Fruit fly (Drosophila melanogaster) Kc167 (cell line): Measurements from ENCODE around the gene CtBP.

Experiments used
- Myc ChIP-seq: fragments of >200 bp; optimal IDR thresholded peaks from 2 replicates; lab custom pipeline; 2017; ENCODE audit warnings: missing external identifiers
- Sin3A ChIP-seq: fragments of >200 bp; optimal IDR thresholded peaks from 2 replicates; lab custom pipeline; 2018; ENCODE audit warnings: missing external identifiers
- h ChIP-seq: fragments of >200 bp; optimal IDR thresholded peaks from 3 replicates; lab custom pipeline; 2018; ENCODE audit warnings: missing external identifiers
- insv ChIP-seq: fragments of >200 bp; optimal IDR thresholded peaks from 3 replicates; lab custom pipeline; 2018; ENCODE audit warnings: missing external identifiers
- psq ChIP-seq: fragments of >200 bp; optimal IDR thresholded peaks from 2 replicates; lab custom pipeline; 2017; ENCODE audit warnings: missing external identifiers
- ttk ChIP-seq: sonication (Bioruptor generic); optimal IDR thresholded peaks from 2 replicates; lab custom pipeline; 2017; ENCODE audit warnings: missing external identifiers

DNA sequence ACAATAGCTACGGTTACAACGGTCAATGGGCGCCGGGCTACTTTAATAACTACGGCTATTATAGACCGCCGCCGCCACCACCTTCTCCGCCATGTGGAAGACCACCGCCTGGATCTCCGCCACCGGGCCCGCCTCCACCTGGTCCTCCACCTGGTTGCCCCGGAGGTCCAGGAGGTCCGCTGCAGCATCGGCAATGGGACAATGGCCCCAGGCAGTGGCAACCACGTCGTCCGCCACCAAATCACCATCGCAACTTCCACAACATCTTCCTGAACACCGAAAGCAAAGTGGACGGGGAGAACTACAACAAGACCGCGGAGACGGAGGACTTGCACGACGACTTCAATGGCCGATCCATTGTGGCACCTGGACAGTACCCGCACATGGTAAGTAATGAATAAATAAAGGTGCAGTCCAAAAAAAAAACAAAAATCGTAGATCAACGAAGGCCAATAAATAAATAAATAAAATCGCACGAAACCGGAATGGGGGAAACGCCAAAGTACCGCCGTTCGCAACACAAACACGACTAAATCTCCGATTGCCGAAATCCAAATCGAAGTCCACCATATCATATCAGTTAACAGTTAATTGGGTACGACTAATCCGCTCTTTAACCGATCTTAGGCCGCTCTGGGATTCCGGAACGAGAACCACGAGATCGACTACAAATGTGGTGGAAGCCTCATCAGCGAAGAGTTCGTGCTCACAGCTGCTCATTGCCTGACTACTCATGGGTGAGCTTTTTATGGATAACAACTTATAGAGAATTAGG, 31.0 kb downstream of the CtBP start, which contains the start of gene snk:
- TF ChIP-seq psq (lab: Kevin White, UChicago), result no peak
- no peak for TF ChIP-seq insv (lab: Kevin White, UChicago)
- no peak for TF ChIP-seq h (lab: Kevin White, UChicago)
- TF ChIP-seq ttk (lab: Kevin White, UChicago), result no peak
- no peak for TF ChIP-seq Sin3A (lab: Kevin White, UChicago)
- TF ChIP-seq Myc, result no peak
